Worm (Caenorhabditis elegans) whole organism, late embryonic: ENCODE measurements around the gene mog-2.

ENCODE experiments used
- C08G9.2 ChIP-seq: sonication (generic microtip); optimal IDR thresholded peaks from 2 replicates; lab custom pipeline; 2016; ENCODE audit warnings: mild to moderate bottlenecking, missing genetic modification characterization, moderate library complexity, missing compliant biosample characterization
- F13H6.1 ChIP-seq: sonication (generic microtip); optimal IDR thresholded peaks from 2 replicates; lab custom pipeline; 2016; ENCODE audit warnings: missing genetic modification characterization, missing compliant biosample characterization
- K09A11.1 ChIP-seq: sonication (generic microtip); optimal IDR thresholded peaks from 2 replicates; lab custom pipeline; 2017; ENCODE audit warnings: antibody characterized with exemption, mild to moderate bottlenecking, missing genetic modification characterization, missing compliant biosample characterization; ENCODE audit not compliant: insufficient read depth
- T23F11.4 ChIP-seq: fragments of 200-800 bp; sonication (Bioruptor generic); optimal IDR thresholded peaks from 2 replicates; lab custom pipeline; 2018; ENCODE audit warnings: mild to moderate bottlenecking, missing genetic modification characterization, missing compliant biosample characterization
- Y22D7AL.16 ChIP-seq: sonication (generic microtip); optimal IDR thresholded peaks from 2 replicates; lab custom pipeline; 2016; ENCODE audit warnings: missing genetic modification characterization, missing compliant biosample characterization
- ahr-1 ChIP-seq: sonication (generic microtip); optimal IDR thresholded peaks from 2 replicates; lab custom pipeline; 2016; ENCODE audit warnings: missing genetic modification characterization, missing compliant biosample characterization
- ama-1 ChIP-seq: fragments of 150-350 bp; optimal IDR thresholded peaks from 2 replicates; lab custom pipeline; 2014
- ceh-14 ChIP-seq: sonication (generic microtip); optimal IDR thresholded peaks from 2 replicates; lab custom pipeline; 2016; ENCODE audit warnings: missing genotype, missing genetic modification characterization, missing compliant biosample characterization
- ceh-22 ChIP-seq: sonication (generic microtip); optimal IDR thresholded peaks from 2 replicates; lab custom pipeline; 2017; ENCODE audit warnings: missing biosample characterization, missing genetic modification characterization
- ceh-31 ChIP-seq: sonication (generic microtip); optimal IDR thresholded peaks from 2 replicates; lab custom pipeline; 2016; ENCODE audit warnings: missing genetic modification characterization, missing compliant biosample characterization
- ceh-34 ChIP-seq: sonication (generic microtip); optimal IDR thresholded peaks from 2 replicates; lab custom pipeline; 2016; ENCODE audit warnings: mild to moderate bottlenecking, missing genetic modification characterization, missing compliant biosample characterization
- ceh-6 ChIP-seq: fragments of 200-800 bp; sonication (Bioruptor generic); optimal IDR thresholded peaks from 2 replicates; lab custom pipeline; 2018; ENCODE audit warnings: mild to moderate bottlenecking, missing genetic modification characterization, missing compliant biosample characterization
- che-1 ChIP-seq: sonication (generic microtip); optimal IDR thresholded peaks from 2 replicates; lab custom pipeline; 2016; ENCODE audit warnings: mild to moderate bottlenecking, missing genetic modification characterization, missing compliant biosample characterization
- dmd-4 ChIP-seq: sonication (generic microtip); optimal IDR thresholded peaks from 2 replicates; lab custom pipeline; 2016; ENCODE audit warnings: borderline replicate concordance, missing genetic modification characterization, missing compliant biosample characterization
- elt-2 ChIP-seq: sonication (generic microtip); optimal IDR thresholded peaks from 2 replicates; lab custom pipeline; 2016; ENCODE audit warnings: missing genetic modification reagents, missing genetic modification characterization, missing compliant biosample characterization
- fkh-6 ChIP-seq: sonication (generic microtip); optimal IDR thresholded peaks from 2 replicates; lab custom pipeline; 2016; ENCODE audit warnings: missing genetic modification characterization, missing compliant biosample characterization
- nfya-1 ChIP-seq: sonication (generic microtip); optimal IDR thresholded peaks from 2 replicates; lab custom pipeline; 2017; ENCODE audit warnings: missing genetic modification characterization, mild to moderate bottlenecking, missing compliant biosample characterization, antibody characterized with exemption, moderate library complexity
- npax-4 ChIP-seq: sonication (generic microtip); optimal IDR thresholded peaks from 2 replicates; lab custom pipeline; 2016; ENCODE audit warnings: missing genetic modification characterization, missing compliant biosample characterization
- odd-2 ChIP-seq: sonication (generic microtip); optimal IDR thresholded peaks from 2 replicates; lab custom pipeline; 2017; ENCODE audit warnings: antibody characterized with exemption, mild to moderate bottlenecking, missing genetic modification characterization, missing compliant biosample characterization
- pag-3 ChIP-seq: sonication (generic microtip); optimal IDR thresholded peaks from 2 replicates; lab custom pipeline; 2016; ENCODE audit warnings: missing compliant biosample characterization, missing genetic modification characterization, borderline replicate concordance
- pax-1 ChIP-seq: fragments of 150-350 bp; optimal IDR thresholded peaks from 2 replicates; lab custom pipeline; 2014; ENCODE audit warnings: missing biosample characterization, missing genetic modification characterization
- pqm-1 ChIP-seq: sonication (generic microtip); optimal IDR thresholded peaks from 2 replicates; lab custom pipeline; 2016; ENCODE audit warnings: missing genetic modification characterization, missing compliant biosample characterization
- sdc-2 ChIP-seq: sonication (generic microtip); optimal IDR thresholded peaks from 2 replicates; lab custom pipeline; 2016; ENCODE audit warnings: missing genotype, missing genetic modification characterization, missing compliant biosample characterization
- sox-2 ChIP-seq: fragments of 200-800 bp; sonication (Bioruptor generic); IDR thresholded peaks from 2 replicates; pipeline ENCODE4 v1.3.6; 2022; ENCODE audit warnings: missing genetic modification reagents, missing genetic modification characterization, missing compliant biosample characterization
- syd-9 ChIP-seq: sonication (generic microtip); optimal IDR thresholded peaks from 2 replicates; lab custom pipeline; 2016; ENCODE audit warnings: mild to moderate bottlenecking, missing genetic modification characterization, moderate library complexity, missing compliant biosample characterization
- tbx-2 ChIP-seq: sonication (generic microtip); optimal IDR thresholded peaks from 2 replicates; lab custom pipeline; 2016; ENCODE audit warnings: missing genetic modification characterization, missing compliant biosample characterization
- ttx-3 ChIP-seq: sonication (generic microtip); optimal IDR thresholded peaks from 2 replicates; lab custom pipeline; 2016; ENCODE audit warnings: missing genetic modification reagents, missing genetic modification characterization, missing compliant biosample characterization
- unc-42 ChIP-seq: sonication (generic microtip); optimal IDR thresholded peaks from 2 replicates; lab custom pipeline; 2016; ENCODE audit warnings: missing genotype, missing genetic modification characterization, missing compliant biosample characterization
- unc-55 ChIP-seq: sonication (generic microtip); optimal IDR thresholded peaks from 2 replicates; lab custom pipeline; 2017; ENCODE audit warnings: missing biosample characterization, missing genetic modification reagents, missing genetic modification characterization
- zip-5 ChIP-seq: sonication (generic microtip); optimal IDR thresholded peaks from 2 replicates; lab custom pipeline; 2016; ENCODE audit warnings: missing genetic modification characterization, missing compliant biosample characterization

Gene mog-2

DNA sequence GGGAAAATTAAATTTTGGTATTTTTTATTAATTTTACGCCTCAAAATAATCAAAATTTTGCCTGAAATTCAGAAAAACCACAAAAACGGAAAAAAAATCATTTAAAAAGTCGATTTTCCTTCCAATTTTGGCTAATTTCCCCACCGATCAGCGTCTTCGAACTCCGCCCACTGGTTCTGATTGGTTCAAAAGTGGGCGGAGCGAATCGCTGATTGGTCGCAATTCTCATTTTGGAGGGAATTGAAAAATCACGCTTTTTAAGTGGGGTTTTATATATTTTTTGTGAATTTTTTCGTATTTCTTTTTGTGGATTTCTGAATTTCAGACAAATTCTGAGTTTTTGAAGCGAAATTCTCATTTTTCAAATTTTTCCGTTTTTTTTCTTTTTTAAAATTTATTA is 37.2 kb upstream of the mog-2 start:
- TF ChIP-seq elt-2 (tag; lab: Kevin White, UChicago) = no peak
- peak; percentile 83 for TF ChIP-seq nfya-1 (tag; lab: Kevin White, UChicago)

- TF ChIP-seq unc-55 (GFP tag; lab: Kevin White, UChicago) = no peak
- TF ChIP-seq tbx-2 (tag; lab: Kevin White, UChicago) = no peak
- no peak for TF ChIP-seq ceh-31 (tag; lab: Kevin White, UChicago)
- no peak for TF ChIP-seq fkh-6 (tag; lab: Kevin White, UChicago)
- TF ChIP-seq pax-1 = no peak
- TF ChIP-seq ceh-6 (GFP tag; lab: Kevin White, UChicago) = no peak
- TF ChIP-seq F13H6.1 (tag; lab: Kevin White, UChicago) = no peak
- TF ChIP-seq T23F11.4 (GFP tag; lab: Kevin White, UChicago) = no peak
- TF ChIP-seq ceh-22 (tag; lab: Kevin White, UChicago) = no peak
- no peak for TF ChIP-seq pag-3
- TF ChIP-seq dmd-4 (tag; lab: Kevin White, UChicago) = no peak
- no peak for TF ChIP-seq ahr-1 (tag; lab: Kevin White, UChicago)
- no peak for TF ChIP-seq elt-2 (tag; lab: Kevin White, UChicago)
- TF ChIP-seq, all 69 proteins: peak for 0
Observed at ce11 chrII:4288111-4288510, 36.0 kb upstream of the mog-2 start, which contains the start of gene C01F1.6. TSS of gene C01F1.6 (minus strand) at chrII:4288211.

DNA sequence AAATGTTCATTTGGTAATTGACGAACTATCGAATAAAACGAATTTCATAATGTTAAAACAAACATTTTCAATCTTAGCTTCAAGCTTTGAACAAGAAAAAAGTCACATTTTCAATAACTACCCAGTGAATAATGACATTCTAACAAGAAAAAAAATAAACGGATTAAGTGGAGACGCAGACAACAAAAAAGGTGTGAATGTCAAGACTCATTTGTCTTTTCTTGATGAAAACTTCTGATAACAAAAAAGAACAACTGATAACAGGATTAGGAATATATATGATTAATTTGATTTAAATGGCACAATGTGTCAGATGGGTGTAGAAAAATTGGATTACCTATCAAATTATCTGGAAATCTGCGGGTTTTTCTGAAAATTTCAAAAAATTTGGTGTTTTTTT is 35.6 kb upstream of the mog-2 start:
- TF ChIP-seq Y22D7AL.16 (tag; lab: Kevin White, UChicago) = no peak
- TF ChIP-seq elt-2 (tag; lab: Kevin White, UChicago) = peak; percentile 50

- TF ChIP-seq npax-4 (no peak), pqm-1 (tag; lab: Kevin White, UChicago) (no peak), che-1 (tag; lab: Kevin White, UChicago) (no peak), K09A11.1 (tag; lab: Kevin White, UChicago) (no peak), unc-42 (peak; percentile 79), odd-2 (no peak)
- TF ChIP-seq, all 69 proteins: peak for 1
Observed at ce11 chrII:4291799-4292198, 32.4 kb upstream of the mog-2 start.

- no peak for TF ChIP-seq ttx-3 (tag; lab: Kevin White, UChicago)
- TF ChIP-seq ama-1 = no peak
- no peak for TF ChIP-seq syd-9 (tag; lab: Kevin White, UChicago)
- no peak for TF ChIP-seq ahr-1 (tag; lab: Kevin White, UChicago)
- TF ChIP-seq ceh-14 = no peak
Observed at ce11 chrII:4293027-4293522, 31.1 kb upstream of the mog-2 start.

ce11 chrII:4294189-4294588 is 30.0 kb upstream of the mog-2 start:
- TF ChIP-seq F13H6.1 (tag; lab: Kevin White, UChicago) = no peak
- no peak for TF ChIP-seq zip-5
- TF ChIP-seq C08G9.2 (tag; lab: Kevin White, UChicago) = no peak
- TF ChIP-seq ceh-34 (tag; lab: Kevin White, UChicago) = no peak
- TF ChIP-seq ceh-6 (GFP tag; lab: Kevin White, UChicago) = no peak
- TF ChIP-seq sox-2 = no peak
- TF ChIP-seq, all 69 proteins: peak for 0

ce11 chrII:4294801-4295200 is 29.4 kb upstream of the mog-2 start, which contains the start of gene rml-4:
TSS of gene rml-4 (plus strand) at chrII:4295101.
- TF ChIP-seq sdc-2 (no peak), pax-1 (no peak)
